Fruit fly (Drosophila melanogaster) Kc167 (cell line): ENCODE results near the gene CG15764.

ENCODE experiments used
- Myc ChIP-seq: fragments of >200 bp; optimal IDR thresholded peaks from 2 replicates; lab custom pipeline; 2017; ENCODE audit warnings: missing external identifiers
- Sin3A ChIP-seq: fragments of >200 bp; optimal IDR thresholded peaks from 2 replicates; lab custom pipeline; 2018; ENCODE audit warnings: missing external identifiers
- h ChIP-seq: fragments of >200 bp; optimal IDR thresholded peaks from 3 replicates; lab custom pipeline; 2018; ENCODE audit warnings: missing external identifiers
- psq ChIP-seq: fragments of >200 bp; optimal IDR thresholded peaks from 2 replicates; lab custom pipeline; 2017; ENCODE audit warnings: missing external identifiers
- ttk ChIP-seq: sonication (Bioruptor generic); optimal IDR thresholded peaks from 2 replicates; lab custom pipeline; 2017; ENCODE audit warnings: missing external identifiers

DNA sequence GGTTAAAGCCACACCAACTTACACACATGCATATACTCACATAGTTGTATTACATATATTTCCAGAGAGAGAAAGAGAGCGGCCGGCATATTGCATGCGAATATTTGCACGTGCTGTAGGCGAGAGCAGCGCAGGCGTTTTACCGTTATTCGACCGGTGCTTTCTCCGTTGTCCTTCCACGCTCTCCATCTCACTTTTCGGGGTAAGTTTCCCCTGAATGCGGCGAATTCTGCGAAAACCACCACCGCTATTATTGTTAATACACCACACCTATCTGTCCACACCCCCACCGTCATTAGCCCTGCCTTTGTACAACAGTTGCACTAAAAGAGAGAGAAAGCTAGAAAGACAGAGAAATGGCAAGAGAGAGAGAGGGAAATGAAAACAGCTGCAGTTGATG is 16.6 kb downstream of the CG15764 start:
- no peak for TF ChIP-seq h (lab: Kevin White, UChicago)
- no peak for TF ChIP-seq Myc
- TF ChIP-seq psq, result no peak
- no peak for TF ChIP-seq Sin3A
- no peak for TF ChIP-seq ttk (lab: Kevin White, UChicago)
